Worm (Caenorhabditis elegans): ENCODE data around the gene R12B2.2.

The R12B2.2 gene

ce11 chrIII:5758519-5759099, 48.2 kb upstream of the R12B2.2 start (continued):
- TF ChIP-seq nhr-111 (GFP tag; optimal IDR thresholded peaks at IDR 0.05): no peak
- no peak for TF ChIP-seq lin-39 (tag; optimal IDR thresholded peaks at IDR 0.05)
- TF ChIP-seq mdt-29 (GFP tag; IDR thresholded peaks at IDR 0.05): no peak
- no peak for TF ChIP-seq Y48G9A.11 (GFP tag; IDR thresholded peaks at IDR 0.05)
- no peak for TF ChIP-seq dmd-8 (GFP tag; IDR thresholded peaks at IDR 0.05)
- TF ChIP-seq T20F7.1 (GFP tag; optimal IDR thresholded peaks at IDR 0.05): no peak
- TF ChIP-seq zfp-3 (GFP tag; conservative IDR thresholded peaks at IDR 0.05): 0 out of 2 replicates have a peak, but pooled peaks have one; percentile 28
- TF ChIP-seq php-3 (GFP tag; IDR thresholded peaks at IDR 0.05): no peak
- no peak for TF ChIP-seq dve-1 (tag; optimal IDR thresholded peaks at IDR 0.05; ENCODE audit: insufficient read depth)
- TF ChIP-seq tag-97 (GFP tag; IDR thresholded peaks at IDR 0.05): no peak
- no peak for TF ChIP-seq ceh-28 (tag; optimal IDR thresholded peaks at IDR 0.05)
- no peak for TF ChIP-seq ces-1 (GFP tag; optimal IDR thresholded peaks at IDR 0.05)
- TF ChIP-seq zfp-2 (tag; optimal IDR thresholded peaks at IDR 0.05): no peak
- TF ChIP-seq F37D6.2 (tag; optimal IDR thresholded peaks at IDR 0.05): peak; percentile 44
- peak; percentile 59 for TF ChIP-seq mep-1 (tag; optimal IDR thresholded peaks at IDR 0.05)
- no peak for TF ChIP-seq nhr-6 (tag; optimal IDR thresholded peaks at IDR 0.05)
- TF ChIP-seq hlh-11 (tag; optimal IDR thresholded peaks at IDR 0.05): peak; percentile 64
- TF ChIP-seq gei-8 (GFP tag; optimal IDR thresholded peaks at IDR 0.05): no peak
- no peak for TF ChIP-seq aly-2 (tag; optimal IDR thresholded peaks at IDR 0.05)
- no peak for TF ChIP-seq snpc-4 (tag; optimal IDR thresholded peaks at IDR 0.05)
- TF ChIP-seq egl-27 (tag; optimal IDR thresholded peaks at IDR 0.05): no peak
- no peak for TF ChIP-seq nhr-102 (tag; optimal IDR thresholded peaks at IDR 0.05)
- 0 out of 2 replicates have a peak, but pooled peaks have one; percentile 11 for TF ChIP-seq tra-1 (GFP tag; IDR thresholded peaks at IDR 0.05)
- peak; percentile 61 for TF ChIP-seq rbr-2 (tag; optimal IDR thresholded peaks at IDR 0.05)
- TF ChIP-seq lim-7 (GFP tag; IDR thresholded peaks at IDR 0.05): no peak
- TF ChIP-seq daf-12 (tag; optimal IDR thresholded peaks at IDR 0.05): no peak
- TF ChIP-seq ama-1 (optimal IDR thresholded peaks at IDR 0.05): no peak
- no peak for TF ChIP-seq nhr-10 (tag; optimal IDR thresholded peaks at IDR 0.05)
- TF ChIP-seq ceh-44 (GFP tag; IDR thresholded peaks at IDR 0.05): no peak
- no peak for TF ChIP-seq ceh-62 (tag; optimal IDR thresholded peaks at IDR 0.05)
- no peak for TF ChIP-seq zag-1 (tag; optimal IDR thresholded peaks at IDR 0.05)
- TF ChIP-seq vab-7 (GFP tag; IDR thresholded peaks at IDR 0.05): no peak
- TF ChIP-seq daf-8 (GFP tag; IDR thresholded peaks at IDR 0.05): no peak
- no peak for TF ChIP-seq daf-19 (GFP tag; conservative IDR thresholded peaks at IDR 0.05)
- TF ChIP-seq F44E2.7 (GFP tag; IDR thresholded peaks at IDR 0.05): no peak
- TF ChIP-seq unc-39 (tag; optimal IDR thresholded peaks at IDR 0.05): no peak
- no peak for TF ChIP-seq ceh-82 (tag; optimal IDR thresholded peaks at IDR 0.05)
- no peak for TF ChIP-seq zip-11 (GFP tag; IDR thresholded peaks at IDR 0.05)
- TF ChIP-seq set-16 (GFP tag; IDR thresholded peaks at IDR 0.05): no peak
- no peak for TF ChIP-seq nhr-42 (GFP tag; IDR thresholded peaks at IDR 0.05)
- TF ChIP-seq ceh-20 (GFP tag; IDR thresholded peaks at IDR 0.05): peak; percentile 70; the same call in 1 of the 2 replicates
- TF ChIP-seq F10B5.3 (tag; optimal IDR thresholded peaks at IDR 0.05): no peak
- no peak for TF ChIP-seq spr-1 (tag; optimal IDR thresholded peaks at IDR 0.05)
- TF ChIP-seq cey-2 (tag; optimal IDR thresholded peaks at IDR 0.05; ENCODE audit: borderline replicate concordance, insufficient read depth): no peak
- no peak for TF ChIP-seq Y5F2A.4 (GFP tag; optimal IDR thresholded peaks at IDR 0.05)
- TF ChIP-seq duxl-1 (tag; optimal IDR thresholded peaks at IDR 0.05; ENCODE audit: poor library complexity): no peak
- no peak for TF ChIP-seq fos-1 (tag; optimal IDR thresholded peaks at IDR 0.05)
- peak; percentile 63 for TF ChIP-seq hlh-30 (tag; optimal IDR thresholded peaks at IDR 0.05; ENCODE audit: insufficient read depth)
- TF ChIP-seq lin-38 (GFP tag; IDR thresholded peaks at IDR 0.05): no peak
- TF ChIP-seq nhr-76 (tag; optimal IDR thresholded peaks at IDR 0.05): no peak
- no peak for TF ChIP-seq lin-1 (GFP tag; IDR thresholded peaks at IDR 0.05)
- TF ChIP-seq saeg-2 (GFP tag; IDR thresholded peaks at IDR 0.05): 0 out of 2 replicates have a peak, but pooled peaks have one; percentile 31

Measured in whole organism, L4 larva.